Worm (Caenorhabditis elegans) whole organism, early embryonic: ENCODE measurements around the gene srd-46.
A peak's percentile ranks its signal among the peaks of the same experiment; 100 is the strongest.

Source experiments
- B0310.2 ChIP-seq: sonication (generic microtip); optimal IDR thresholded peaks from 2 replicates; lab custom pipeline; 2016; ENCODE audit warnings: mild to moderate bottlenecking, missing genetic modification characterization, missing compliant biosample characterization
- F13C5.2 ChIP-seq: sonication (generic microtip); optimal IDR thresholded peaks from 2 replicates; lab custom pipeline; 2017; ENCODE audit warnings: mild to moderate bottlenecking, missing genetic modification characterization, inconsistent platforms, missing compliant biosample characterization
- aly-1 ChIP-seq: sonication (generic microtip); optimal IDR thresholded peaks from 2 replicates; lab custom pipeline; 2016; ENCODE audit warnings: missing genetic modification characterization, missing compliant biosample characterization
- ama-1 ChIP-seq: fragments of 150-350 bp; optimal IDR thresholded peaks from 2 replicates; lab custom pipeline; 2014
- ceh-13 ChIP-seq: fragments of 200-800 bp; sonication (Bioruptor generic); optimal IDR thresholded peaks from 2 replicates; lab custom pipeline; 2018; ENCODE audit warnings: mild to moderate bottlenecking, missing genetic modification characterization, missing compliant biosample characterization
- ceh-36 ChIP-seq: sonication (generic microtip); optimal IDR thresholded peaks from 2 replicates; lab custom pipeline; 2016; ENCODE audit warnings: missing genetic modification characterization, inconsistent platforms, missing compliant biosample characterization
- ets-7 ChIP-seq: sonication (generic microtip); optimal IDR thresholded peaks from 2 replicates; lab custom pipeline; 2016; ENCODE audit warnings: missing genotype, missing genetic modification characterization, missing compliant biosample characterization
- flt-1 ChIP-seq: fragments of 200-800 bp; sonication (Bioruptor generic); IDR thresholded peaks from 2 replicates; pipeline ENCODE4 v1.3.6; 2022; ENCODE audit warnings: missing genetic modification characterization, missing compliant biosample characterization
- hmbx-1 ChIP-seq: sonication (generic microtip); optimal IDR thresholded peaks from 2 replicates; lab custom pipeline; 2016; ENCODE audit warnings: mild to moderate bottlenecking, missing genetic modification characterization, missing compliant biosample characterization
- hmg-4 ChIP-seq: fragments of 200-800 bp; sonication (Bioruptor generic); optimal IDR thresholded peaks from 2 replicates; lab custom pipeline; 2018; ENCODE audit warnings: mild to moderate bottlenecking, missing genetic modification characterization, missing compliant biosample characterization
- hnd-1 ChIP-seq: sonication (generic microtip); optimal IDR thresholded peaks from 2 replicates; lab custom pipeline; 2016; ENCODE audit warnings: missing genetic modification characterization, missing compliant biosample characterization
- pes-1 ChIP-seq: fragments of 200-800 bp; sonication (Bioruptor generic); IDR thresholded peaks from 2 replicates; pipeline ENCODE4 v1.3.6; 2022; ENCODE audit warnings: missing genetic modification reagents, missing genetic modification characterization, missing compliant biosample characterization
- scrt-1 ChIP-seq: fragments of 200-800 bp; sonication (Bioruptor generic); IDR thresholded peaks from 2 replicates; pipeline ENCODE4 v1.3.6; 2022; ENCODE audit warnings: missing genetic modification characterization, missing compliant biosample characterization
- sea-1 ChIP-seq: fragments of 200-800 bp; sonication (Bioruptor generic); conservative IDR thresholded peaks from 2 replicates; pipeline ENCODE4 v1.3.6; 2022; ENCODE audit warnings: missing genetic modification characterization, missing compliant biosample characterization
- tbx-11 ChIP-seq: fragments of 200-800 bp; sonication (Bioruptor generic); IDR thresholded peaks from 2 replicates; pipeline ENCODE4 v1.3.6; 2022; ENCODE audit warnings: missing genetic modification characterization, missing compliant biosample characterization
- tbx-37 ChIP-seq: fragments of 200-800 bp; sonication (Bioruptor generic); conservative IDR thresholded peaks from 2 replicates; pipeline ENCODE4 v1.3.6; 2022; ENCODE audit warnings: missing genetic modification reagents, missing genetic modification characterization, missing compliant biosample characterization
- tra-4 ChIP-seq: sonication (generic microtip); optimal IDR thresholded peaks from 2 replicates; lab custom pipeline; 2017; ENCODE audit warnings: missing genetic modification characterization, missing compliant biosample characterization

Gene srd-46

ce11 chrX:12333479-12333878, 1.6 kb downstream of the srd-46 start, which contains the start of gene srd-47:
TSS of gene srd-47 (plus strand) at chrX:12333642.
- TF ChIP-seq hmbx-1 (tag; lab: Kevin White, UChicago), result no peak
- no peak for TF ChIP-seq ceh-36 (tag; lab: Kevin White, UChicago)
- TF ChIP-seq tbx-37 (GFP tag; lab: Robert Waterston, UW), result no peak
- TF ChIP-seq F13C5.2, result no peak
- TF ChIP-seq sea-1, result no peak
- no peak for TF ChIP-seq aly-1 (tag; lab: Kevin White, UChicago)
- TF ChIP-seq B0310.2 (tag; lab: Kevin White, UChicago), result no peak
- no peak for TF ChIP-seq ets-7 (tag; lab: Kevin White, UChicago)
- no peak for TF ChIP-seq hnd-1 (tag; lab: Kevin White, UChicago)
- TF ChIP-seq tbx-11 (GFP tag; lab: Robert Waterston, UW), result no peak
- no peak for TF ChIP-seq scrt-1
- TF ChIP-seq ama-1 (lab: Kevin White, UChicago), result no peak
- no peak for TF ChIP-seq flt-1
- no peak for TF ChIP-seq ceh-13 (GFP tag; lab: Kevin White, UChicago)

- TF ChIP-seq tbx-37 (GFP tag; lab: Robert Waterston, UW) (no peak), flt-1 (no peak), pes-1 (GFP tag; lab: Robert Waterston, UW) (no peak), ama-1 (lab: Kevin White, UChicago) (no peak), hmbx-1 (tag; lab: Kevin White, UChicago) (no peak), tra-4 (tag; lab: Kevin White, UChicago) (no peak), tbx-11 (GFP tag; lab: Robert Waterston, UW) (no peak), sea-1 (no peak)
Observed at ce11 chrX:12335808-12336207, 3.9 kb downstream of the srd-46 start, which contains the start of gene srd-48. TSS of gene srd-48 (plus strand) at chrX:12336108.

DNA sequence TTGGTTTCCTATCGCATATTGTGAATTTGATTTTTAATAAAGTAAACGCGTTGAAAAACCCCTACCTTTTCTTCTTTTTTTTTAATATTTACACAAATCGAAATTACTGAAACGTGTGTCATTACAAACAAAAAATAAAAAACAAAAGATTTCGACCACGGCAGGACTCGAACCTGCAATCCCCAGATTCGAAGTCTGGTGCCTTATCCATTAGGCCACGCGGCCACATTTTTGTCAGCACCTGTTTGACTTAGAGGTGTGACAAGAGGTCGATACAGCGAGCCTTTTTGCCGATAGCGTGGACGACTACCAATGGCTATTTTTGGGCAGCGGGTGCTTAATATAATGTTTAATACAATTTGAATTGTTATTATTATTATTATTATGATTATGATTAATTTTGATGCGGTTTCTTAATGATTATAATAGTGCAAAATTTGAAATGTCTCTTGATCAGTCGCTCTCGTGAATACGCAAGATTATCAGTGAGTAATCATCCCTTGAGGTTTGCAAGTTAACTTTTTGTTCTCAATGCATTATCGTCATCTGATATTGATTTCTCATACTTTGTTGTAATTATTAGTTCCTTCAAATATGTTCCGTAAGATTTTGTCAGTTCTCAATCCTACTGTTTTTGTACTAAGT, 6.1 kb downstream of the srd-46 start, which contains the start of gene srd-44:
Gene srd-44, plus strand, starts transcription at position 595 of the 645 bp plus-strand sequence.
- peak; percentile 61 for TF ChIP-seq tbx-11 (GFP tag; lab: Robert Waterston, UW)
- 0 out of 2 replicates have a peak, but pooled peaks have one; percentile 70 for TF ChIP-seq scrt-1
- TF ChIP-seq F13C5.2, result peak; percentile 52
- no peak for TF ChIP-seq aly-1 (tag; lab: Kevin White, UChicago)
- no peak for TF ChIP-seq hmg-4 (GFP tag; lab: Kevin White, UChicago)
- peak; percentile 38 for TF ChIP-seq hmbx-1 (tag; lab: Kevin White, UChicago)
- TF ChIP-seq ceh-13 (GFP tag; lab: Kevin White, UChicago), result peak; percentile 57
- 0 out of 2 replicates have a peak, but pooled peaks have one; percentile 47 for TF ChIP-seq tbx-37 (GFP tag; lab: Robert Waterston, UW)
- TF ChIP-seq flt-1, result no peak; the same call in none of the 2 replicates
- TF ChIP-seq tra-4 (tag; lab: Kevin White, UChicago), result no peak
- no peak; the same call in 1 of the 2 replicates for TF ChIP-seq pes-1 (GFP tag; lab: Robert Waterston, UW)
- peak; percentile 27 for TF ChIP-seq hnd-1 (tag; lab: Kevin White, UChicago)
- no peak for TF ChIP-seq ceh-36 (tag; lab: Kevin White, UChicago)
- TF ChIP-seq sea-1, result no peak
- TF ChIP-seq ets-7 (tag; lab: Kevin White, UChicago), result no peak
- no peak for TF ChIP-seq ama-1 (lab: Kevin White, UChicago)
- TF ChIP-seq B0310.2 (tag; lab: Kevin White, UChicago), result peak; percentile 20

DNA sequence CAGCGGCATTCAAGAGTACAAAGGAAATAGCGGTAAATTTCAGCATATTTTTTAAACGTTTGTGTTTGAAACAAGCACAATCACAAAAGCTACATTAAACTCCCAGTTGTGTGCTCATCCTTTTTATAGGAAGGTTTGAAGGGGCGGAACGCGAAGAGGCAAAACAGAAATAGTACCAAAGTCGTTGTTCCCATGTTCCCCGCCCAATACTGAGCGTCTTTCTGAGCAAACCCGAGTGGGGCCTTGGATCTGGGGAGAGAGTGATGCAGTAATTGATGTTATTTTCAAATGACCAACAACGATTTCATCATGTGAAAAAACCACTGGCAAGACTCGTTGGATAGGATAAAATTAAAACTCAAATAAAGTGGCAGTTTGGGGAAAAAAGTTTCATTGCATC, 9.4 kb downstream of the srd-46 start, which contains the start of gene zig-2:
Gene zig-2, minus strand, starts transcription at position 101 of the 400 bp plus-strand sequence.
- no peak for TF ChIP-seq B0310.2 (tag; lab: Kevin White, UChicago)
- no peak for TF ChIP-seq ceh-13 (GFP tag; lab: Kevin White, UChicago)
- TF ChIP-seq tbx-37 (GFP tag; lab: Robert Waterston, UW), result no peak
- no peak for TF ChIP-seq flt-1
- TF ChIP-seq pes-1 (GFP tag; lab: Robert Waterston, UW), result no peak
- TF ChIP-seq aly-1 (tag; lab: Kevin White, UChicago), result no peak
- TF ChIP-seq tbx-11 (GFP tag; lab: Robert Waterston, UW), result no peak
- TF ChIP-seq ets-7 (tag; lab: Kevin White, UChicago), result no peak
- TF ChIP-seq ceh-36 (tag; lab: Kevin White, UChicago), result no peak
- no peak for TF ChIP-seq F13C5.2
- no peak for TF ChIP-seq hnd-1 (tag; lab: Kevin White, UChicago)
- TF ChIP-seq ama-1 (lab: Kevin White, UChicago), result no peak
- no peak for TF ChIP-seq sea-1
- TF ChIP-seq hmbx-1 (tag; lab: Kevin White, UChicago), result no peak
- no peak for TF ChIP-seq hmg-4 (GFP tag; lab: Kevin White, UChicago)

DNA sequence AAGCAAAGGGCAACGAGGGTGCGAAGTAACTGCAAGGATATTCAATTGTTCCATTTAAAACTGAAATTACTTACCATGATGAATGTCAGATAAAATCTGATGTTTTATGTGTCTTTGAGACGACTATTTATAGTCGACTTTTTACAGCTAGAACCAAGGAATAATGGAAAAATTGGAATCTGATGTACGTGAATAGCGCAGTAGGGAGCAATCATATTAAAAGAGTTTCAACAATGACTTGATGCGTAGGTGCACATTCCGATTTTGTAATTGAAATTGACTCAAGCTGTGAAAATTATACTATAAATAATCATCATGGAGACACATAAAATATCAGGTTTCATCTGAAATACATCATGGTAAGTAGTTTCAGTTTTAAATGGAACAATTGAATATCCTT, 11.4 kb downstream of the srd-46 start, which contains the start of the genes nspc-9 and nspc-10:
Gene nspc-9, minus strand, starts transcription at position 101 of the 400 bp plus-strand sequence.
Gene nspc-10, plus strand, starts transcription at position 331 of the 400 bp plus-strand sequence.
- TF ChIP-seq scrt-1 (no peak), tbx-37 (GFP tag; lab: Robert Waterston, UW) (no peak), hmbx-1 (tag; lab: Kevin White, UChicago) (no peak), ceh-13 (GFP tag; lab: Kevin White, UChicago) (no peak), tra-4 (tag; lab: Kevin White, UChicago) (no peak), F13C5.2 (no peak), ama-1 (lab: Kevin White, UChicago) (no peak), sea-1 (no peak), hnd-1 (tag; lab: Kevin White, UChicago) (no peak), tbx-11 (GFP tag; lab: Robert Waterston, UW) (no peak), aly-1 (tag; lab: Kevin White, UChicago) (no peak), flt-1 (no peak), hmg-4 (GFP tag; lab: Kevin White, UChicago) (no peak), B0310.2 (tag; lab: Kevin White, UChicago) (no peak)

ce11 chrX:12346729-12347128, 14.8 kb downstream of the srd-46 start, which contains the start of gene F42F12.11:
TSS of gene F42F12.11 (plus strand) at chrX:12347029.
- TF ChIP-seq hmbx-1 (tag; lab: Kevin White, UChicago) (no peak), tbx-11 (GFP tag; lab: Robert Waterston, UW) (no peak), tra-4 (tag; lab: Kevin White, UChicago) (no peak), hmg-4 (GFP tag; lab: Kevin White, UChicago) (no peak), ets-7 (tag; lab: Kevin White, UChicago) (no peak), B0310.2 (tag; lab: Kevin White, UChicago) (no peak), ceh-13 (GFP tag; lab: Kevin White, UChicago) (no peak), flt-1 (no peak), tbx-37 (GFP tag; lab: Robert Waterston, UW) (no peak), aly-1 (tag; lab: Kevin White, UChicago) (no peak), hnd-1 (tag; lab: Kevin White, UChicago) (no peak)
